Worm (Caenorhabditis elegans) whole organism, young adult: ENCODE measurements around the gene srd-7.

Source experiments
- B0261.1 ChIP-seq: sonication (generic microtip); optimal IDR thresholded peaks from 2 replicates; lab custom pipeline; 2016; ENCODE audit warnings: mild to moderate bottlenecking, missing genetic modification characterization, moderate library complexity, missing compliant biosample characterization
- B0336.3 ChIP-seq: fragments of 200-800 bp; sonication (Bioruptor generic); IDR thresholded peaks from 2 replicates; pipeline ENCODE4 v1.3.6; 2022; ENCODE audit warnings: missing genetic modification characterization, missing compliant biosample characterization
- C06A6.2 ChIP-seq: fragments of 200-800 bp; sonication (Bioruptor generic); conservative IDR thresholded peaks from 2 replicates; pipeline ENCODE4 v1.3.6; 2022; ENCODE audit warnings: missing genetic modification characterization, missing compliant biosample characterization
- F23B12.7 ChIP-seq: sonication (generic microtip); optimal IDR thresholded peaks from 2 replicates; lab custom pipeline; 2017; ENCODE audit warnings: missing genetic modification characterization, mild to moderate bottlenecking, missing compliant biosample characterization, antibody characterized with exemption, moderate library complexity; ENCODE audit not compliant: insufficient read depth
- F33H1.4 ChIP-seq: fragments of 200-800 bp; sonication (Bioruptor generic); IDR thresholded peaks from 2 replicates; pipeline ENCODE4 v1.3.6; 2022; ENCODE audit warnings: missing genetic modification reagents, missing genetic modification characterization, missing compliant biosample characterization
- F49E8.2 ChIP-seq: sonication (generic microtip); optimal IDR thresholded peaks from 3 replicates; lab custom pipeline; 2017; ENCODE audit warnings: missing genetic modification characterization, mild to moderate bottlenecking, missing compliant biosample characterization, antibody characterized with exemption, moderate library complexity; ENCODE audit not compliant: insufficient read depth
- F52B5.7 ChIP-seq: sonication (generic microtip); optimal IDR thresholded peaks from 2 replicates; lab custom pipeline; 2016; ENCODE audit warnings: mild to moderate bottlenecking, missing genetic modification characterization, missing compliant biosample characterization
- F55B11.4 ChIP-seq: sonication (generic microtip); optimal IDR thresholded peaks from 2 replicates; lab custom pipeline; 2016; ENCODE audit warnings: missing compliant biosample characterization, missing genetic modification characterization, borderline replicate concordance; ENCODE audit not compliant: insufficient read depth
- F57A8.1 ChIP-seq: fragments of 200-800 bp; sonication (Bioruptor generic); optimal IDR thresholded peaks from 2 replicates; lab custom pipeline; 2018; ENCODE audit warnings: mild to moderate bottlenecking, missing genetic modification characterization, moderate library complexity, missing compliant biosample characterization
- K12H6.12 ChIP-seq: fragments of 200-800 bp; sonication (Bioruptor generic); optimal IDR thresholded peaks from 2 replicates; lab custom pipeline; 2018; ENCODE audit warnings: mild to moderate bottlenecking, missing genetic modification characterization, missing compliant biosample characterization
- Y53F4B.3 ChIP-seq: fragments of 200-800 bp; sonication (Bioruptor generic); IDR thresholded peaks from 2 replicates; pipeline ENCODE4 v1.3.6; 2022; ENCODE audit warnings: missing genetic modification reagents, missing genetic modification characterization, missing compliant biosample characterization
- Y56A3A.18 ChIP-seq: fragments of 200-800 bp; sonication (Bioruptor generic); IDR thresholded peaks from 2 replicates; pipeline ENCODE4 v1.3.6; 2022; ENCODE audit warnings: missing genetic modification reagents, missing genetic modification characterization, missing compliant biosample characterization
- akir-1 ChIP-seq: fragments of 200-800 bp; sonication (Bioruptor generic); optimal IDR thresholded peaks from 2 replicates; lab custom pipeline; 2018; ENCODE audit warnings: mild to moderate bottlenecking, missing genetic modification characterization, moderate library complexity, missing compliant biosample characterization
- ama-1 ChIP-seq, 3 experiments: fragments of 150-350 bp in 1 of 3; sonication (generic microtip) in 2 of 3; optimal IDR thresholded peaks; 2 replicates each; lab custom pipeline; 2014 to 2018; ENCODE audit warnings: missing biosample characterization in 2 of 3, missing genetic modification characterization in 2 of 3, missing genetic modification reagents in 2 of 3
- aptf-2 ChIP-seq: fragments of 200-800 bp; sonication (Bioruptor generic); conservative IDR thresholded peaks from 2 replicates; pipeline ENCODE4 v1.3.6; 2022; ENCODE audit warnings: missing genetic modification reagents, missing genetic modification characterization, missing compliant biosample characterization
- aptf-3 ChIP-seq: fragments of 200-800 bp; sonication (Bioruptor generic); IDR thresholded peaks from 2 replicates; pipeline ENCODE4 v1.3.6; 2022; ENCODE audit warnings: missing genetic modification characterization, missing compliant biosample characterization
- attf-3 ChIP-seq: fragments of 200-800 bp; sonication (Bioruptor generic); conservative IDR thresholded peaks from 2 replicates; pipeline ENCODE4 v1.3.6; 2022; ENCODE audit warnings: missing genetic modification reagents, missing genetic modification characterization, missing compliant biosample characterization
- attf-5 ChIP-seq: fragments of 200-800 bp; sonication (Bioruptor generic); optimal IDR thresholded peaks from 2 replicates; lab custom pipeline; 2018; ENCODE audit warnings: mild to moderate bottlenecking, missing genetic modification characterization, missing compliant biosample characterization
- ceh-100 ChIP-seq: fragments of 200-800 bp; sonication (Bioruptor generic); IDR thresholded peaks from 2 replicates; pipeline ENCODE4 v1.3.6; 2022; ENCODE audit warnings: missing genetic modification reagents, missing genetic modification characterization, missing compliant biosample characterization
- ceh-40 ChIP-seq: fragments of 200-800 bp; sonication (Bioruptor generic); IDR thresholded peaks from 2 replicates; pipeline ENCODE4 v1.3.6; 2022; ENCODE audit warnings: missing genetic modification characterization, missing compliant biosample characterization
- ceh-58 ChIP-seq: fragments of 200-800 bp; sonication (Bioruptor generic); IDR thresholded peaks from 2 replicates; pipeline ENCODE4 v1.3.6; 2022; ENCODE audit warnings: missing genetic modification characterization, missing compliant biosample characterization
- ceh-79 ChIP-seq: sonication (generic microtip); optimal IDR thresholded peaks from 2 replicates; lab custom pipeline; 2017; ENCODE audit warnings: mild to moderate bottlenecking, missing genetic modification characterization, missing compliant biosample characterization
- chd-7 ChIP-seq: sonication (generic microtip); optimal IDR thresholded peaks from 2 replicates; lab custom pipeline; 2016; ENCODE audit warnings: mild to moderate bottlenecking, missing genetic modification characterization, moderate library complexity, missing compliant biosample characterization
- dpl-1 ChIP-seq: fragments of 150-350 bp; optimal IDR thresholded peaks from 2 replicates; lab custom pipeline; 2014; ENCODE audit warnings: missing biosample characterization, missing genetic modification reagents, missing genetic modification characterization
- egl-44 ChIP-seq: fragments of 200-800 bp; sonication (Bioruptor generic); IDR thresholded peaks from 2 replicates; pipeline ENCODE4 v1.3.6; 2022; ENCODE audit warnings: missing genetic modification reagents, missing genetic modification characterization, missing compliant biosample characterization
- egrh-3 ChIP-seq: fragments of 200-800 bp; sonication (Bioruptor generic); IDR thresholded peaks from 2 replicates; pipeline ENCODE4 v1.3.6; 2022; ENCODE audit warnings: missing genetic modification reagents, missing genetic modification characterization, missing compliant biosample characterization
- ekl-4 ChIP-seq: fragments of 200-800 bp; sonication (Bioruptor generic); IDR thresholded peaks from 2 replicates; pipeline ENCODE4 v1.3.6; 2022; ENCODE audit warnings: missing genetic modification reagents, missing genetic modification characterization, missing compliant biosample characterization
- gei-17 ChIP-seq: fragments of 200-800 bp; sonication (Bioruptor generic); optimal IDR thresholded peaks from 2 replicates; lab custom pipeline; 2018; ENCODE audit warnings: mild to moderate bottlenecking, missing genetic modification characterization, missing compliant biosample characterization
- hlh-12 ChIP-seq: sonication (generic microtip); optimal IDR thresholded peaks from 2 replicates; lab custom pipeline; 2016; ENCODE audit warnings: missing genetic modification characterization, missing compliant biosample characterization
- hmg-1.2 ChIP-seq: fragments of 200-800 bp; sonication (Bioruptor generic); IDR thresholded peaks from 2 replicates; pipeline ENCODE4 v1.3.6; 2022; ENCODE audit warnings: missing genetic modification reagents, missing genetic modification characterization, missing compliant biosample characterization
- hrde-1 ChIP-seq: sonication (generic microtip); optimal IDR thresholded peaks from 2 replicates; lab custom pipeline; 2016; ENCODE audit warnings: missing genetic modification characterization, mild to moderate bottlenecking, missing compliant biosample characterization, moderate library complexity, missing genotype, missing genetic modification reagents, borderline replicate concordance
- hsf-1 ChIP-seq: fragments of 200-800 bp; sonication (Bioruptor generic); IDR thresholded peaks from 2 replicates; pipeline ENCODE4 v1.3.6; 2022; ENCODE audit warnings: missing genetic modification reagents, missing genetic modification characterization, missing compliant biosample characterization
- let-526 ChIP-seq: fragments of 200-800 bp; sonication (Bioruptor generic); IDR thresholded peaks from 2 replicates; pipeline ENCODE4 v1.3.6; 2022; ENCODE audit warnings: missing genetic modification reagents, missing genetic modification characterization, missing compliant biosample characterization
- nfya-2 ChIP-seq: fragments of 200-800 bp; sonication (Bioruptor generic); IDR thresholded peaks from 2 replicates; pipeline ENCODE4 v1.3.6; 2022; ENCODE audit warnings: missing genetic modification reagents, missing genetic modification characterization, missing compliant biosample characterization
- nfyb-1 ChIP-seq: fragments of 200-800 bp; sonication (Bioruptor generic); IDR thresholded peaks from 2 replicates; pipeline ENCODE4 v1.3.6; 2022; ENCODE audit warnings: missing genetic modification reagents, missing genetic modification characterization, missing compliant biosample characterization
- pbrm-1 ChIP-seq: fragments of 200-800 bp; sonication (Bioruptor generic); IDR thresholded peaks from 2 replicates; pipeline ENCODE4 v1.3.6; 2022; ENCODE audit warnings: missing genetic modification reagents, missing genetic modification characterization, missing compliant biosample characterization
- pha-4 ChIP-seq: fragments of 150-350 bp; sonication (generic microtip); optimal IDR thresholded peaks from 2 replicates; lab custom pipeline; 2014; ENCODE audit warnings: missing biosample characterization, missing genetic modification reagents, missing genetic modification characterization
- rpc-1 ChIP-seq, 2 experiments: fragments of 150-350 bp in 1 of 2; sonication (generic microtip) in 1 of 2; optimal IDR thresholded peaks; 2 replicates each; lab custom pipeline; 2014 to 2018; ENCODE audit warnings: missing biosample characterization in 1 of 2, missing genetic modification characterization in 1 of 2, missing genetic modification reagents in 1 of 2, missing genotype in 1 of 2
- snpc-4 ChIP-seq, 5 experiments: fragments of 150-350 bp in 1 of 5; sonication (generic microtip) in 4 of 5; optimal IDR thresholded peaks; 2 replicates each; lab custom pipeline; 2014 to 2018; ENCODE audit warnings: missing genetic modification characterization in 5 of 5, missing biosample characterization in 3 of 5, antibody characterized with exemption in 2 of 5, mild to moderate bottlenecking in 2 of 5, missing compliant biosample characterization in 2 of 5, missing genotype in 2 of 5, moderate library complexity in 2 of 5, missing genetic modification reagents in 1 of 5
- somi-1 ChIP-seq: fragments of 200-800 bp; sonication (Bioruptor generic); optimal IDR thresholded peaks from 2 replicates; lab custom pipeline; 2018; ENCODE audit warnings: mild to moderate bottlenecking, missing genetic modification characterization, missing compliant biosample characterization
- tbp1 ChIP-seq: fragments of 200-800 bp; sonication (Bioruptor generic); optimal IDR thresholded peaks from 2 replicates; lab custom pipeline; 2018; ENCODE audit warnings: mild to moderate bottlenecking, missing genetic modification characterization, missing compliant biosample characterization
- xnd-1 ChIP-seq: sonication (generic microtip); optimal IDR thresholded peaks from 2 replicates; lab custom pipeline; 2016; ENCODE audit warnings: missing genotype, missing genetic modification reagents, missing genetic modification characterization, missing compliant biosample characterization
- zfh-2 ChIP-seq: fragments of 200-800 bp; sonication (Bioruptor generic); conservative IDR thresholded peaks from 2 replicates; pipeline ENCODE4 v1.3.6; 2022; ENCODE audit warnings: missing genetic modification reagents, missing genetic modification characterization, missing compliant biosample characterization
- ztf-18 ChIP-seq: sonication (generic microtip); optimal IDR thresholded peaks from 2 replicates; lab custom pipeline; 2016; ENCODE audit warnings: missing genotype, mild to moderate bottlenecking, missing genetic modification characterization, missing compliant biosample characterization
- ztf-26 ChIP-seq: sonication (generic microtip); optimal IDR thresholded peaks from 2 replicates; lab custom pipeline; 2017; ENCODE audit warnings: missing genetic modification characterization, missing compliant biosample characterization
- ztf-3 ChIP-seq: fragments of 200-800 bp; sonication (Bioruptor generic); optimal IDR thresholded peaks from 2 replicates; lab custom pipeline; 2018; ENCODE audit warnings: mild to moderate bottlenecking, missing genetic modification characterization, missing compliant biosample characterization

srd-7 gene

ce11 chrIV:10821672-10822304 is 35.2 kb upstream of the srd-7 start:
- TF ChIP-seq snpc-4 (GFP tag; optimal IDR thresholded peaks at IDR 0.05; lab: Kevin White, UChicago) (peak; percentile 19), snpc-4 (tag; optimal IDR thresholded peaks at IDR 0.05; lab: Kevin White, UChicago) (peak in 3 of 4 experiments; percentile 38 to 47 (median 42)), C06A6.2 (GFP tag; lab: Robert Waterston, UW) (no peak), pha-4 (tag; lab: Kevin White, UChicago) (no peak), ekl-4 (GFP tag; lab: Robert Waterston, UW) (no peak), somi-1 (GFP tag; lab: Kevin White, UChicago) (peak; percentile 60), ceh-100 (GFP tag; lab: Robert Waterston, UW) (no peak), F33H1.4 (GFP tag; lab: Robert Waterston, UW) (no peak), nfya-2 (GFP tag; lab: Robert Waterston, UW) (no peak), hmg-1.2 (peak; percentile 72), pbrm-1 (GFP tag; lab: Robert Waterston, UW) (peak; percentile 56), gei-17 (peak; percentile 44), hrde-1 (tag; lab: Kevin White, UChicago) (no peak), dpl-1 (no peak), ztf-18 (tag; lab: Kevin White, UChicago) (peak; percentile 47), ama-1 (optimal IDR thresholded peaks at IDR 0.05; lab: Kevin White, UChicago) (no peak), ama-1 (GFP tag; optimal IDR thresholded peaks at IDR 0.05; lab: Kevin White, UChicago) (no peak), F23B12.7 (peak; percentile 28), ceh-58 (GFP tag; lab: Robert Waterston, UW) (no peak), egl-44 (GFP tag; lab: Robert Waterston, UW) (no peak), rpc-1 (optimal IDR thresholded peaks at IDR 0.05; lab: Kevin White, UChicago) (no peak), rpc-1 (tag; optimal IDR thresholded peaks at IDR 0.05; lab: Kevin White, UChicago) (no peak), attf-5 (peak; percentile 78), Y53F4B.3 (GFP tag; lab: Robert Waterston, UW) (no peak), aptf-3 (GFP tag; lab: Robert Waterston, UW) (no peak), B0261.1 (tag; lab: Kevin White, UChicago) (no peak), aptf-2 (GFP tag; lab: Robert Waterston, UW) (0 out of 2 replicates have a peak, but pooled peaks have one; percentile 10), F57A8.1 (GFP tag; lab: Kevin White, UChicago) (no peak), hsf-1 (GFP tag; lab: Robert Waterston, UW) (no peak), nfyb-1 (GFP tag; lab: Robert Waterston, UW) (peak; percentile 60; the same call in 1 of the 2 replicates), F55B11.4 (tag; lab: Kevin White, UChicago) (no peak), xnd-1 (tag; lab: Kevin White, UChicago) (no peak), ceh-40 (no peak), K12H6.12 (tag; lab: Kevin White, UChicago) (peak; percentile 85), chd-7 (tag; lab: Kevin White, UChicago) (peak; percentile 70), Y56A3A.18 (0 out of 2 replicates have a peak, but pooled peaks have one; percentile 40), let-526 (GFP tag; lab: Robert Waterston, UW) (no peak), F52B5.7 (tag; lab: Kevin White, UChicago) (peak; percentile 8), ceh-79 (tag; lab: Kevin White, UChicago) (no peak), tbp1 (GFP tag; lab: Kevin White, UChicago) (peak; percentile 37), egrh-3 (GFP tag; lab: Robert Waterston, UW) (peak; percentile 65), hlh-12 (tag; lab: Kevin White, UChicago) (no peak), F49E8.2 (tag; lab: Kevin White, UChicago) (no peak), B0336.3 (GFP tag; lab: Robert Waterston, UW) (peak; percentile 82), ztf-26 (peak; percentile 12), attf-3 (no peak), ztf-3 (GFP tag; lab: Kevin White, UChicago) (no peak), akir-1 (GFP tag; lab: Kevin White, UChicago) (no peak), zfh-2 (GFP tag; lab: Robert Waterston, UW) (peak; percentile 93)
